Worm (Caenorhabditis elegans): ENCODE data around the gene M60.6.

Gene M60.6

DNA sequence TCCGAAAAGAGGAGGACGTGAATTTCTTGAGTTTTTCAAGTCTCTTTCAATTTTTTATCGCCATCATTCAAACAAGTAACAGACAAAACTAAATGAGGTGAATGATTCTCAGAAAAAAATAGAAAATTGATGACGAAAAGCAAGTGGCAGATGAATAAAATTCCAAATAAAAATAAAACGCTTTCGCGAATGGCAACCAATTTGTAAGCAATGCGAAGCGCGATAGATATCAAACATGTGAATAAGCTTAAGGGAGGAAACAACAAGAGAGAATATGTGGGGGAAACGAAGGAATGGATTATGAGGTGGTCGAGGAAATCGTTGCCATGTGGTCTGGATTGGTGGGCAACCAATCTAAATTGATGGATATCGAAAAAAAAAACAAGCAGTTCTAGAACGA is 47.8 kb downstream of the M60.6 start:
- TF ChIP-seq ceh-22 (tag; optimal IDR thresholded peaks at IDR 0.05) (no peak), nhr-232 (tag; optimal IDR thresholded peaks at IDR 0.05) (no peak), unc-3 (GFP tag; conservative IDR thresholded peaks at IDR 0.05) (no peak), unc-3 (tag; optimal IDR thresholded peaks at IDR 0.05) (no peak), ceh-14 (tag; optimal IDR thresholded peaks at IDR 0.05) (no peak), ceh-31 (tag; optimal IDR thresholded peaks at IDR 0.05) (no peak), tbx-7 (tag; optimal IDR thresholded peaks at IDR 0.05) (no peak), madf-2 (tag; optimal IDR thresholded peaks at IDR 0.05) (no peak), ceh-45 (GFP tag; IDR thresholded peaks at IDR 0.05) (no peak), sox-2 (GFP tag; IDR thresholded peaks at IDR 0.05) (no peak), tbx-2 (tag; optimal IDR thresholded peaks at IDR 0.05) (no peak), pax-1 (tag; optimal IDR thresholded peaks at IDR 0.05) (no peak), che-1 (tag; optimal IDR thresholded peaks at IDR 0.05) (no peak), mec-3 (tag; optimal IDR thresholded peaks at IDR 0.05; ENCODE audit: borderline replicate concordance) (no peak), ahr-1 (tag; optimal IDR thresholded peaks at IDR 0.05) (no peak), K09A11.1 (tag; optimal IDR thresholded peaks at IDR 0.05; ENCODE audit: insufficient read depth) (no peak), sox-4 (tag; optimal IDR thresholded peaks at IDR 0.05) (no peak), ama-1 (optimal IDR thresholded peaks at IDR 0.05) (no peak), pat-9 (tag; optimal IDR thresholded peaks at IDR 0.05) (no peak), unc-42 (tag; optimal IDR thresholded peaks at IDR 0.05) (no peak)

DNA sequence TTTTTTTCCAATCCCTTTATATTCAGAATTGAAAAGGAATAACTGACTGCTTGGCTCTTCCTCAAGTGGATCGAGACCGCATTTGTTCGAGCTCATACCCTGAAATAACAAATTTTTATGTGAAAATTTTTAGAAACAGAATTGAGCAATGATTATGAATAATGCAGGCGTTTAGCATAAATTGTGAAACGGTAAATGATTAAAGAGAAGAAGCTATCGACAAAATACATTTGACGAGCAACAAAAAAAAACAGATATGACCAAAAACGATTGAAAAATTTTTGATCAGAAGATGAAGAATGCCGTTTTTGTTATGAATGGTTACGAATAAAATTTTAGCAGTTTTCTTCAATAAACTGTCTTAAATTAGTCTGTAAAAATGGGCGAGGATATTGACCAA is 48.6 kb downstream of the M60.6 start, which contains the start of gene C17H11.6:
TSS of gene C17H11.6 (minus strand) at position 101 of the 400 bp plus-strand sequence.
- TF ChIP-seq fkh-6 (tag; optimal IDR thresholded peaks at IDR 0.05): no peak
- no peak for TF ChIP-seq T23F11.4 (GFP tag; optimal IDR thresholded peaks at IDR 0.05)
- TF ChIP-seq ceh-31 (tag; optimal IDR thresholded peaks at IDR 0.05): no peak
- no peak for TF ChIP-seq elt-4 (tag; optimal IDR thresholded peaks at IDR 0.05)
- no peak for TF ChIP-seq ttx-3 (tag; optimal IDR thresholded peaks at IDR 0.05)
- no peak for TF ChIP-seq unc-3 (GFP tag; conservative IDR thresholded peaks at IDR 0.05)
- no peak for TF ChIP-seq unc-3 (tag; optimal IDR thresholded peaks at IDR 0.05)
- TF ChIP-seq nhr-232 (tag; optimal IDR thresholded peaks at IDR 0.05): no peak
- no peak for TF ChIP-seq dmd-4 (tag; optimal IDR thresholded peaks at IDR 0.05; ENCODE audit: borderline replicate concordance)
- TF ChIP-seq npax-4 (tag; optimal IDR thresholded peaks at IDR 0.05): no peak
- TF ChIP-seq ceh-45 (GFP tag; IDR thresholded peaks at IDR 0.05): no peak
- TF ChIP-seq sox-2 (GFP tag; IDR thresholded peaks at IDR 0.05): no peak
- no peak for TF ChIP-seq rnt-1 (tag; optimal IDR thresholded peaks at IDR 0.05)
- TF ChIP-seq fax-1 (tag; optimal IDR thresholded peaks at IDR 0.05): no peak
- TF ChIP-seq sox-4 (tag; optimal IDR thresholded peaks at IDR 0.05): no peak

ce11 chrX:8201210-8201609 is 51.0 kb downstream of the M60.6 start:
- TF ChIP-seq zip-5 (tag; optimal IDR thresholded peaks at IDR 0.05): no peak
- TF ChIP-seq pax-1 (tag; optimal IDR thresholded peaks at IDR 0.05): no peak
- no peak for TF ChIP-seq nhr-232 (tag; optimal IDR thresholded peaks at IDR 0.05)
- peak; percentile 16 for TF ChIP-seq sdc-2 (tag; optimal IDR thresholded peaks at IDR 0.05)
- TF ChIP-seq unc-55 (GFP tag; optimal IDR thresholded peaks at IDR 0.05): peak; percentile 12
- peak; percentile 46 for TF ChIP-seq ceh-2 (tag; optimal IDR thresholded peaks at IDR 0.05)
- no peak for TF ChIP-seq madf-2 (tag; optimal IDR thresholded peaks at IDR 0.05)
- peak; percentile 20 for TF ChIP-seq ref-2 (tag; optimal IDR thresholded peaks at IDR 0.05)
- peak; percentile 21 for TF ChIP-seq nfya-1 (tag; optimal IDR thresholded peaks at IDR 0.05)
- TF ChIP-seq hlh-6 (tag; optimal IDR thresholded peaks at IDR 0.05): peak; percentile 12
- TF ChIP-seq C08G9.2 (tag; optimal IDR thresholded peaks at IDR 0.05): no peak
- TF ChIP-seq tbx-2 (tag; optimal IDR thresholded peaks at IDR 0.05): peak; percentile 28
- no peak for TF ChIP-seq pqm-1 (tag; optimal IDR thresholded peaks at IDR 0.05)
- TF ChIP-seq ceh-14 (tag; optimal IDR thresholded peaks at IDR 0.05): no peak
- peak; percentile 6 for TF ChIP-seq pros-1 (tag; optimal IDR thresholded peaks at IDR 0.05)
- TF ChIP-seq dve-1 (tag; optimal IDR thresholded peaks at IDR 0.05): no peak
- peak; percentile 50 for TF ChIP-seq ceh-31 (tag; optimal IDR thresholded peaks at IDR 0.05)
- TF ChIP-seq ceh-34 (tag; optimal IDR thresholded peaks at IDR 0.05): peak; percentile 58
